Fruit fly (Drosophila melanogaster) whole organism, embryonic: ENCODE data around the gene pont.

Experiments used
- B-H2 ChIP-seq: fragments of 200-800 bp; sonication (Bioruptor generic); optimal IDR thresholded peaks from 2 replicates; lab custom pipeline; 2018; ENCODE audit warnings: missing biosample characterization, mild to moderate bottlenecking, missing genetic modification characterization
- BEAF-32 ChIP-seq: fragments of 200-800 bp; sonication (Bioruptor generic); optimal IDR thresholded peaks from 3 replicates; lab custom pipeline; 2017; ENCODE audit warnings: missing biosample characterization, missing genetic modification characterization, mild to moderate bottlenecking, moderate library complexity, missing genetic modification reagents
- CG10267 ChIP-seq: fragments of 200-800 bp; sonication (Bioruptor generic); optimal IDR thresholded peaks from 2 replicates; lab custom pipeline; 2018; ENCODE audit warnings: missing biosample characterization, mild to moderate bottlenecking, missing genetic modification characterization, moderate library complexity
- CG10959 ChIP-seq: fragments of 200-800 bp; sonication (Bioruptor generic); IDR thresholded peaks from 2 replicates; pipeline ENCODE4 v1.3.6; 2022; ENCODE audit warnings: missing biosample characterization, missing genetic modification characterization
- CG11723 ChIP-seq: fragments of 200-800 bp; sonication (Bioruptor generic); optimal IDR thresholded peaks from 2 replicates; lab custom pipeline; 2017; ENCODE audit warnings: missing biosample characterization, mild to moderate bottlenecking, missing genetic modification characterization
- CG12104 ChIP-seq: fragments of 200-800 bp; sonication (Bioruptor generic); optimal IDR thresholded peaks from 3 replicates; lab custom pipeline; 2016; ENCODE audit warnings: missing biosample characterization, missing genetic modification characterization
- CG12219 ChIP-seq: fragments of 200-800 bp; sonication (Bioruptor generic); optimal IDR thresholded peaks from 3 replicates; lab custom pipeline; 2018; ENCODE audit warnings: missing biosample characterization, mild to moderate bottlenecking, missing genetic modification characterization
- CG12391 ChIP-seq: fragments of 200-800 bp; sonication (Bioruptor generic); optimal IDR thresholded peaks from 3 replicates; lab custom pipeline; 2018; ENCODE audit warnings: missing biosample characterization, mild to moderate bottlenecking, missing genetic modification characterization, moderate library complexity
- CG14441 ChIP-seq: fragments of 200-800 bp; sonication (Bioruptor generic); IDR thresholded peaks from 2 replicates; pipeline ENCODE4 v1.3.6; 2022; ENCODE audit warnings: missing biosample characterization, missing genetic modification characterization
- CG16815 ChIP-seq: fragments of 200-800 bp; sonication (Bioruptor generic); optimal IDR thresholded peaks from 3 replicates; lab custom pipeline; 2017; ENCODE audit warnings: missing biosample characterization, mild to moderate bottlenecking, missing genetic modification characterization
- CG18599 ChIP-seq: fragments of 200-800 bp; sonication (Bioruptor generic); optimal IDR thresholded peaks from 3 replicates; lab custom pipeline; 2017; ENCODE audit warnings: missing biosample characterization, missing genetic modification characterization, mild to moderate bottlenecking, moderate library complexity, missing genetic modification reagents
- CG2889 ChIP-seq: fragments of 200-800 bp; sonication (Bioruptor generic); IDR thresholded peaks from 3 replicates; pipeline ENCODE4 v1.3.6; 2022; ENCODE audit warnings: missing biosample characterization, missing genetic modification characterization
- CG31441 ChIP-seq: fragments of 200-800 bp; sonication (Bioruptor generic); IDR thresholded peaks from 2 replicates; pipeline ENCODE4 v1.3.6; 2022; ENCODE audit warnings: missing biosample characterization, missing genetic modification characterization
- CG4617 ChIP-seq: fragments of 200-800 bp; sonication (Bioruptor generic); optimal IDR thresholded peaks from 3 replicates; lab custom pipeline; 2016; ENCODE audit warnings: missing biosample characterization, missing genetic modification characterization, borderline replicate concordance
- CG7786 ChIP-seq: fragments of 200-800 bp; sonication (Bioruptor generic); optimal IDR thresholded peaks from 2 replicates; lab custom pipeline; 2016; ENCODE audit warnings: missing biosample characterization, missing genetic modification characterization
- CG8359 ChIP-seq: fragments of 200-800 bp; sonication (Bioruptor generic); optimal IDR thresholded peaks from 2 replicates; lab custom pipeline; 2017; ENCODE audit warnings: missing biosample characterization, mild to moderate bottlenecking, missing genetic modification characterization, borderline replicate concordance
- Chrac-16 ChIP-seq: fragments of 200-800 bp; sonication (Bioruptor generic); optimal IDR thresholded peaks from 3 replicates; lab custom pipeline; 2016; ENCODE audit warnings: missing biosample characterization, missing genetic modification characterization
- Fer1 ChIP-seq: fragments of 200-800 bp; sonication (Bioruptor generic); optimal IDR thresholded peaks from 2 replicates; lab custom pipeline; 2017; ENCODE audit warnings: missing biosample characterization, mild to moderate bottlenecking, missing genetic modification characterization
- HLH4C ChIP-seq: fragments of 200-800 bp; sonication (Bioruptor generic); IDR thresholded peaks from 3 replicates; pipeline ENCODE4 v1.3.6; 2022; ENCODE audit warnings: missing biosample characterization, missing genetic modification characterization; ENCODE audit not compliant: partially characterized antibody
- Kr ChIP-seq: fragments of 200-800 bp; sonication (Bioruptor generic); optimal IDR thresholded peaks from 2 replicates; lab custom pipeline; 2017; ENCODE audit warnings: missing biosample characterization, mild to moderate bottlenecking, missing genetic modification characterization
- Myb ChIP-seq: fragments of 200-800 bp; sonication (Bioruptor generic); optimal IDR thresholded peaks from 2 replicates; lab custom pipeline; 2016; ENCODE audit warnings: missing biosample characterization, missing genetic modification characterization
- NC2α ChIP-seq: fragments of 200-800 bp; sonication (Bioruptor generic); optimal IDR thresholded peaks from 2 replicates; lab custom pipeline; 2016; ENCODE audit warnings: missing biosample characterization, missing genetic modification characterization
- NK7.1 ChIP-seq: fragments of 200-800 bp; sonication (Bioruptor generic); optimal IDR thresholded peaks from 3 replicates; lab custom pipeline; 2016; ENCODE audit warnings: missing biosample characterization, missing genetic modification characterization
- Nf-YC ChIP-seq: fragments of 200-800 bp; optimal IDR thresholded peaks from 3 replicates; lab custom pipeline; 2019; ENCODE audit warnings: missing biosample characterization, mild to moderate bottlenecking, missing genetic modification characterization, moderate library complexity
- Tbp ChIP-seq: fragments of >200 bp; optimal IDR thresholded peaks from 2 replicates; lab custom pipeline; 2018; ENCODE audit warnings: missing biosample characterization, missing genetic modification characterization
- Trl ChIP-seq, 3 experiments: fragments of >200 bp in 2 of 3; fragments of 200-800 bp in 1 of 3; sonication (Bioruptor generic) in 1 of 3; optimal IDR thresholded peaks; 2 replicates in 1 of 3; 3 replicates in 2 of 3; lab custom pipeline; 2016 to 2017; ENCODE audit warnings: missing biosample characterization in 1 of 3, missing genetic modification characterization in 1 of 3
- al ChIP-seq: fragments of 200-800 bp; sonication (Bioruptor generic); IDR thresholded peaks from 2 replicates; pipeline ENCODE4 v1.3.6; 2022; ENCODE audit warnings: missing biosample characterization, missing genetic modification characterization
- ash1 ChIP-seq: fragments of 200-800 bp; sonication (Bioruptor generic); optimal IDR thresholded peaks from 2 replicates; lab custom pipeline; 2018; ENCODE audit warnings: missing biosample characterization, mild to moderate bottlenecking, missing genetic modification characterization
- cad ChIP-seq: fragments of >200 bp; optimal IDR thresholded peaks from 2 replicates; lab custom pipeline; 2017; ENCODE audit warnings: missing biosample characterization, missing genetic modification characterization
- ci ChIP-seq: fragments of 200-800 bp; sonication (Bioruptor generic); IDR thresholded peaks from 3 replicates; pipeline ENCODE4 v1.3.6; 2022; ENCODE audit warnings: missing biosample characterization, missing genetic modification characterization
- crp ChIP-seq, 2 experiments: fragments of 200-800 bp; sonication (Bioruptor generic); optimal IDR thresholded peaks; 2 replicates in 1 of 2; 3 replicates in 1 of 2; lab custom pipeline; 2017; ENCODE audit warnings: missing biosample characterization in 2 of 2, missing genetic modification characterization in 2 of 2, mild to moderate bottlenecking in 1 of 2, moderate library complexity in 1 of 2
- dpn ChIP-seq, 2 experiments: fragments of 200-800 bp; sonication (Bioruptor generic); optimal IDR thresholded peaks; 3 replicates each; lab custom pipeline; 2016; ENCODE audit warnings: missing biosample characterization in 2 of 2, missing genetic modification characterization in 2 of 2
- en ChIP-seq: fragments of 200-800 bp; sonication (Bioruptor generic); optimal IDR thresholded peaks from 2 replicates; lab custom pipeline; 2016; ENCODE audit warnings: missing biosample characterization, missing genetic modification characterization
- eve ChIP-seq, 2 experiments: fragments of >200 bp; optimal IDR thresholded peaks; 2 replicates each; lab custom pipeline; 2017; ENCODE audit warnings: missing biosample characterization in 2 of 2, missing genetic modification characterization in 2 of 2
- eyg ChIP-seq: fragments of 200-800 bp; sonication (Bioruptor generic); optimal IDR thresholded peaks from 3 replicates; lab custom pipeline; 2016; ENCODE audit warnings: missing biosample characterization, missing genetic modification characterization
- fd102C ChIP-seq: fragments of 200-800 bp; sonication (Bioruptor generic); optimal IDR thresholded peaks from 2 replicates; lab custom pipeline; 2018; ENCODE audit warnings: missing biosample characterization, mild to moderate bottlenecking, missing genetic modification characterization, moderate library complexity
- fd64A ChIP-seq: fragments of 200-800 bp; sonication (Bioruptor generic); optimal IDR thresholded peaks from 3 replicates; lab custom pipeline; 2018; ENCODE audit warnings: missing biosample characterization, mild to moderate bottlenecking, missing genetic modification characterization
- hbn ChIP-seq: fragments of 200-800 bp; sonication (Bioruptor generic); IDR thresholded peaks from 2 replicates; pipeline ENCODE4 v1.3.6; 2022; ENCODE audit warnings: missing biosample characterization, missing genetic modification characterization; ENCODE audit not compliant: partially characterized antibody
- hkb ChIP-seq, 2 experiments: fragments of 200-800 bp in 1 of 2; fragments of >200 bp in 1 of 2; sonication (Bioruptor generic) in 1 of 2; IDR thresholded peaks in 1 of 2; optimal IDR thresholded peaks in 1 of 2; 2 replicates each; pipeline versions ENCODE4 v1.3.6 to Lab custom; 2017 to 2022; ENCODE audit warnings: missing biosample characterization in 1 of 2, missing genetic modification characterization in 1 of 2
- hth ChIP-seq: fragments of >200 bp; optimal IDR thresholded peaks from 2 replicates; lab custom pipeline; 2017; ENCODE audit warnings: inconsistent platforms
- inv ChIP-seq: fragments of 200-800 bp; sonication (Bioruptor generic); IDR thresholded peaks from 2 replicates; pipeline ENCODE4 v1.3.6; 2022; ENCODE audit warnings: missing biosample characterization, missing genetic modification characterization; ENCODE audit not compliant: partially characterized antibody
- kni ChIP-seq: fragments of 200-800 bp; sonication (Bioruptor generic); optimal IDR thresholded peaks from 3 replicates; lab custom pipeline; 2017; ENCODE audit warnings: mild to moderate bottlenecking, missing biosample characterization, missing genetic modification reagents, missing genetic modification characterization
- mam ChIP-seq: fragments of 200-800 bp; sonication (Bioruptor generic); optimal IDR thresholded peaks from 3 replicates; lab custom pipeline; 2016; ENCODE audit warnings: missing biosample characterization, missing genetic modification characterization
- pum ChIP-seq: fragments of 200-800 bp; sonication (Bioruptor generic); optimal IDR thresholded peaks from 2 replicates; lab custom pipeline; 2016; ENCODE audit warnings: missing biosample characterization, missing genetic modification characterization
- tgo ChIP-seq: fragments of 200-800 bp; sonication (Bioruptor generic); IDR thresholded peaks from 3 replicates; pipeline ENCODE4 v1.3.6; 2022; ENCODE audit warnings: missing biosample characterization, missing genetic modification characterization
- tup ChIP-seq: fragments of 200-800 bp; sonication (Bioruptor generic); optimal IDR thresholded peaks from 2 replicates; lab custom pipeline; 2016; ENCODE audit warnings: missing biosample characterization, mild to moderate bottlenecking, missing genetic modification characterization, moderate library complexity
- usp ChIP-seq: fragments of >200 bp; optimal IDR thresholded peaks from 2 replicates; lab custom pipeline; 2017; ENCODE audit warnings: missing biosample characterization, missing genetic modification characterization
- wor ChIP-seq: fragments of 200-800 bp; sonication (Bioruptor generic); IDR thresholded peaks from 2 replicates; pipeline ENCODE4 v1.3.6; 2022; ENCODE audit warnings: missing biosample characterization, missing genetic modification characterization
- zen ChIP-seq: fragments of 200-800 bp; sonication (Bioruptor generic); optimal IDR thresholded peaks from 3 replicates; lab custom pipeline; 2018; ENCODE audit warnings: missing biosample characterization, mild to moderate bottlenecking, missing genetic modification characterization, moderate library complexity

pont gene

DNA sequence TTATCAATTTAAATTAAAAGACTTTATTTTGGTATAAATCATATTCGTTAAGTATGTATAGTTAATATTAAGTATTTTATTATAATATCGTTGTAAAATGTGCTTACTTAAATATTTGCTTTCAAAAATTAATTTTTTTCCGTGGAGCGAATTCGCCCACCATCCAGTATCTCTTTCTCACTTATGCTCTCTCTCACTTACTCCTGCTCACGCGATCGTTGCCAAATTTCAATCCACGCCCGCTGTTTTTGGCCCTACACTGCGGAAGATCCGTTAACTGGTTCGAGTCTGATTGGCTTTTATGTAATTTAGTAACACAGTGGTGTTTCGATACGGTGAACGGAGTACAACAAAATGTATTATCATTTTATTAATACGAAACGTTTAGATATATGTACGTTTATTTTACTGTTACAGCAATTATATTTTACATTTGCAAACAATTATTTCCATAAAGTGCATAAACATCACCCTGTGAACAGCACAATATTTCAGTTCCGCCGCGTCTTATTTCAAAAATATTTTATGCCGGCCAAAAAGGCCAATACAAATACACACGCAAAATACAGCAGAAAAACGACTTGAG is 3.7 kb downstream of the pont start (continued):
- no peak for TF ChIP-seq hbn (GFP tag; lab: Robert Waterston, UW)
- TF ChIP-seq CG8359: no peak
- no peak for TF ChIP-seq Myb (GFP tag; lab: Kevin White, UChicago)
- no peak for TF ChIP-seq CG12219
- TF ChIP-seq fd64A (GFP tag; lab: Kevin White, UChicago): no peak
- TF ChIP-seq pum (GFP tag; lab: Kevin White, UChicago): peak; percentile 18
- TF ChIP-seq inv (GFP tag; lab: Robert Waterston, UW): no peak
- no peak for TF ChIP-seq cad (GFP tag; lab: Kevin White, UChicago)
- TF ChIP-seq B-H2: no peak
- peak; percentile 63 for TF ChIP-seq CG7786 (GFP tag; lab: Kevin White, UChicago)
- peak; percentile 42 for TF ChIP-seq CG10267 (tag; lab: Kevin White, UChicago)
- peak; percentile 62; the same call in 2 of the 3 replicates for TF ChIP-seq tgo (GFP tag; lab: Robert Waterston, UW)
- TF ChIP-seq crp (GFP tag; optimal IDR thresholded peaks at IDR 0.05; lab: Kevin White, UChicago): no peak
- TF ChIP-seq kni (GFP tag; lab: Kevin White, UChicago): no peak
- peak; percentile 54 for TF ChIP-seq CG12391 (tag; lab: Kevin White, UChicago)
- TF ChIP-seq wor (GFP tag; lab: Robert Waterston, UW): peak; percentile 15; the same call in 1 of the 2 replicates
- peak; percentile 77 for TF ChIP-seq CG18599 (GFP tag; lab: Kevin White, UChicago)
- TF ChIP-seq eve (GFP tag; optimal IDR thresholded peaks at IDR 0.05; lab: Kevin White, UChicago): peak in 1 of 2 experiments; percentile 34
- no peak for TF ChIP-seq Trl (optimal IDR thresholded peaks at IDR 0.05; lab: Kevin White, UChicago)
- peak; percentile 11 for TF ChIP-seq Trl (GFP tag; optimal IDR thresholded peaks at IDR 0.05; lab: Kevin White, UChicago)
- TF ChIP-seq eyg (GFP tag; lab: Kevin White, UChicago): peak; percentile 5
- TF ChIP-seq CG2889 (GFP tag; lab: Robert Waterston, UW): no peak
- no peak for TF ChIP-seq hkb (optimal IDR thresholded peaks at IDR 0.05; lab: Kevin White, UChicago)
- peak; percentile 67 for TF ChIP-seq hkb (GFP tag; IDR thresholded peaks at IDR 0.05; lab: Robert Waterston, UW)
- peak; percentile 27 for TF ChIP-seq zen (tag; lab: Kevin White, UChicago)
- no peak for TF ChIP-seq hth (lab: Kevin White, UChicago)
- TF ChIP-seq Tbp (GFP tag; lab: Kevin White, UChicago): no peak
- peak; percentile 18 for TF ChIP-seq CG16815
- no peak for TF ChIP-seq usp (GFP tag; lab: Kevin White, UChicago)
- peak; percentile 44 for TF ChIP-seq CG14441 (GFP tag; lab: Robert Waterston, UW)
- TF ChIP-seq Chrac-16 (GFP tag; lab: Kevin White, UChicago): peak; percentile 34
- TF ChIP-seq NK7.1 (GFP tag; lab: Kevin White, UChicago): peak; percentile 35
- TF ChIP-seq Fer1 (GFP tag; lab: Kevin White, UChicago): peak; percentile 61
- TF ChIP-seq BEAF-32: no peak
- no peak; the same call in 2 of the 3 replicates for TF ChIP-seq ci (GFP tag; lab: Robert Waterston, UW)
- TF ChIP-seq CG4617: no peak
- TF ChIP-seq tup (GFP tag; lab: Kevin White, UChicago): no peak
- TF ChIP-seq ash1 (GFP tag; lab: Kevin White, UChicago): no peak
- TF ChIP-seq mam (GFP tag; lab: Kevin White, UChicago): peak; percentile 66
- peak; percentile 2 for TF ChIP-seq CG11723 (GFP tag; lab: Kevin White, UChicago)
- TF ChIP-seq CG10959 (GFP tag; lab: Robert Waterston, UW): no peak
- TF ChIP-seq HLH4C (GFP tag; lab: Robert Waterston, UW): no peak
- TF ChIP-seq NC2α (GFP tag; lab: Kevin White, UChicago): no peak
- TF ChIP-seq Nf-YC: no peak
- TF ChIP-seq al (GFP tag; lab: Robert Waterston, UW): peak; percentile 66
- no peak for TF ChIP-seq en (GFP tag; lab: Kevin White, UChicago)
- no peak for TF ChIP-seq Kr (GFP tag; lab: Kevin White, UChicago)
- peak; percentile 32 to 56 for TF ChIP-seq dpn (GFP tag; optimal IDR thresholded peaks at IDR 0.05; lab: Kevin White, UChicago)
- peak; percentile 4 for TF ChIP-seq CG12104 (GFP tag; lab: Kevin White, UChicago)
- TF ChIP-seq CG31441 (GFP tag; lab: Robert Waterston, UW): peak; percentile 58
- no peak for TF ChIP-seq fd102C
